Fruit fly (Drosophila melanogaster) whole organism, wandering third instar larva: ENCODE results near the gene hale.

Source experiments
- CG9705 ChIP-seq: fragments of 200-800 bp; sonication (Bioruptor generic); optimal IDR thresholded peaks from 2 replicates; lab custom pipeline; 2018; ENCODE audit warnings: missing biosample characterization, mild to moderate bottlenecking, missing genetic modification characterization
- Dfd ChIP-seq: fragments of >200 bp; optimal IDR thresholded peaks from 2 replicates; lab custom pipeline; 2017; ENCODE audit warnings: missing biosample characterization, missing genetic modification characterization
- Dif ChIP-seq: fragments of 200-275, 200-300 bp; sonication (Bioruptor generic); optimal IDR thresholded peaks from 2 replicates; lab custom pipeline; 2018; ENCODE audit warnings: missing biosample characterization, missing genetic modification characterization; ENCODE audit not compliant: partially characterized antibody
- Hr78 ChIP-seq: fragments of >200 bp; optimal IDR thresholded peaks from 2 replicates; lab custom pipeline; 2017; ENCODE audit warnings: missing biosample characterization, missing genetic modification characterization
- Mio ChIP-seq: sonication (Bioruptor generic); optimal IDR thresholded peaks from 2 replicates; lab custom pipeline; 2016; ENCODE audit warnings: missing biosample characterization, missing genetic modification characterization
- Myc ChIP-seq: fragments of >200 bp; optimal IDR thresholded peaks from 2 replicates; lab custom pipeline; 2017
- OdsH ChIP-seq: fragments of 200-800 bp; sonication (Bioruptor generic); optimal IDR thresholded peaks from 2 replicates; lab custom pipeline; 2016; ENCODE audit warnings: missing biosample characterization, mild to moderate bottlenecking, missing genetic modification characterization
- Sp1 ChIP-seq: fragments of 200-800 bp; sonication (Bioruptor generic); optimal IDR thresholded peaks from 3 replicates; lab custom pipeline; 2019; ENCODE audit warnings: missing biosample characterization, mild to moderate bottlenecking, missing genetic modification characterization, moderate library complexity
- Vsx2 ChIP-seq: fragments of 200-300, 225-300 bp; sonication (Bioruptor generic); optimal IDR thresholded peaks from 2 replicates; lab custom pipeline; 2018; ENCODE audit warnings: missing biosample characterization, missing genetic modification characterization; ENCODE audit not compliant: partially characterized antibody
- br ChIP-seq: fragments of 200-800 bp; sonication (Bioruptor generic); optimal IDR thresholded peaks from 2 replicates; lab custom pipeline; 2016; ENCODE audit warnings: missing biosample characterization, missing genetic modification characterization
- jim ChIP-seq: fragments of 175-275, 200-325 bp; sonication (Bioruptor generic); optimal IDR thresholded peaks from 2 replicates; lab custom pipeline; 2016; ENCODE audit warnings: missing biosample characterization, mild to moderate bottlenecking, missing genetic modification characterization
- pan ChIP-seq: fragments of >200 bp; optimal IDR thresholded peaks from 2 replicates; lab custom pipeline; 2017
- usp ChIP-seq: fragments of >200 bp; optimal IDR thresholded peaks from 2 replicates; lab custom pipeline; 2017; ENCODE audit warnings: missing biosample characterization, missing genetic modification characterization

DNA sequence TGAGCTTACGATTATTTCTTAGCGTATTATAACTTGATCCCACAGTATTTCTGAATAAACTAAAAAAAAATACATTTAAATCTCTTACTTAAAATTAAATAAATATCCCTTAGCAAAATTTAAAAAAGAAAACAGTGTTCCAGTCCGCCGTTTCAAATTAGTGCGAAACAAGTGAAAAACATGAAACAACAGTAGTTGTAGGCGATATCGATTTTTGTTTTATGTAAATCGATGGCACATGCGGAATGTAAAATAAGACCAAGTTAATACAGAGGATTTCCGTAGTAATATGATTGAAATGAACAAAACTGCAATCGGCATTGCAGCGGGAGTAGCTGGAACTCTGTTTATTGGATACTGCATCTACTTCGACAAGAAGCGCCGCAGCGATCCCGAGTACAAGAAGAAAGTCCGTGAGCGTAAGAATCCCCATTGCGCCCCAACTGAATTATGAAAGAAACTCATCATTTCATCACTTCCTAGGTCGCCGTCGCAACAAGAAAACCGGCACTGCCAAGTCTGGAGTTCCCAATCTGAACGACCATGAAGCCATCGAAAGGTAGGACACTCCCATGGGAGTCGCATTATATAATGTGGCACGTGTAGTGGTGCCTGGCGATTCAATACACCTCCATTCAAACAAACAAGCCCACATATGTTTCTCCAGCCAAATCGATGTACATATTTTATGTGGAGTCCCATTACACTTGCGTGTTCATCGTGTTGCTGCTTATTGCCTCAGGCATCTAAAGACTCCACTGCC is 15.4 kb upstream of the hale start:
- TF ChIP-seq Mio (no peak), Dfd (GFP tag; lab: Kevin White, UChicago) (no peak), Dif (GFP tag; lab: Kevin White, UChicago) (no peak), br (GFP tag; lab: Kevin White, UChicago) (no peak), Hr78 (GFP tag; lab: Kevin White, UChicago) (no peak), CG9705 (no peak), OdsH (GFP tag; lab: Kevin White, UChicago) (no peak), Vsx2 (no peak), pan (lab: Kevin White, UChicago) (no peak), usp (GFP tag; lab: Kevin White, UChicago) (no peak), jim (GFP tag; lab: Kevin White, UChicago) (no peak), Sp1 (GFP tag; lab: Kevin White, UChicago) (no peak), Myc (lab: Kevin White, UChicago) (no peak)
